Worm (Caenorhabditis elegans) whole organism, mixed stage, embryonic: Measurements from ENCODE around the gene T25F10.1.

Experiments used
- M03D4.4 ChIP-seq: sonication (generic microtip); optimal IDR thresholded peaks from 2 replicates; lab custom pipeline; 2017; ENCODE audit warnings: mild to moderate bottlenecking, missing genetic modification characterization, missing compliant biosample characterization
- bed-3 ChIP-seq: fragments of 200-800 bp; sonication (Bioruptor generic); optimal IDR thresholded peaks from 3 replicates; lab custom pipeline; 2018; ENCODE audit warnings: mild to moderate bottlenecking, missing genetic modification characterization, moderate library complexity, missing compliant biosample characterization
- blmp-1 ChIP-seq: fragments of 150-350 bp; optimal IDR thresholded peaks from 2 replicates; lab custom pipeline; 2014; ENCODE audit warnings: missing biosample characterization, missing genetic modification characterization
- ceh-39 ChIP-seq: fragments of 150-350 bp; optimal IDR thresholded peaks from 2 replicates; lab custom pipeline; 2014; ENCODE audit warnings: missing biosample characterization, missing genetic modification characterization
- ceh-43 ChIP-seq: fragments of 200-800 bp; sonication (Bioruptor generic); optimal IDR thresholded peaks from 2 replicates; lab custom pipeline; 2018; ENCODE audit warnings: mild to moderate bottlenecking, missing genetic modification characterization, moderate library complexity, missing compliant biosample characterization
- ceh-83 ChIP-seq: fragments of 200-800 bp; sonication (Bioruptor generic); optimal IDR thresholded peaks from 2 replicates; lab custom pipeline; 2018; ENCODE audit warnings: mild to moderate bottlenecking, missing genetic modification characterization, missing compliant biosample characterization
- ces-1 ChIP-seq: fragments of 150-350 bp; optimal IDR thresholded peaks from 2 replicates; lab custom pipeline; 2014; ENCODE audit warnings: missing biosample characterization, missing genetic modification reagents, missing genetic modification characterization
- cnd-1 ChIP-seq: fragments of 200-800 bp; sonication (Bioruptor generic); optimal IDR thresholded peaks from 2 replicates; lab custom pipeline; 2018; ENCODE audit warnings: mild to moderate bottlenecking, missing genetic modification characterization, missing compliant biosample characterization
- drap-1 ChIP-seq: fragments of 200-800 bp; sonication (Bioruptor generic); optimal IDR thresholded peaks from 3 replicates; lab custom pipeline; 2018; ENCODE audit warnings: mild to moderate bottlenecking, missing genetic modification characterization, missing compliant biosample characterization
- elt-1 ChIP-seq: sonication (generic microtip); optimal IDR thresholded peaks from 2 replicates; lab custom pipeline; 2017; ENCODE audit warnings: missing genetic modification characterization, mild to moderate bottlenecking, missing compliant biosample characterization, antibody characterized with exemption, moderate library complexity, borderline replicate concordance; ENCODE audit not compliant: insufficient read depth
- elt-3 ChIP-seq: fragments of 150-350 bp; optimal IDR thresholded peaks from 2 replicates; lab custom pipeline; 2014; ENCODE audit warnings: missing biosample characterization, missing genetic modification characterization
- flh-1 ChIP-seq: fragments of 200-800 bp; sonication (Bioruptor generic); optimal IDR thresholded peaks from 2 replicates; lab custom pipeline; 2018; ENCODE audit warnings: mild to moderate bottlenecking, missing genetic modification characterization, moderate library complexity, missing compliant biosample characterization
- ham-2 ChIP-seq: fragments of 200-800 bp; sonication (Bioruptor generic); optimal IDR thresholded peaks from 2 replicates; lab custom pipeline; 2018; ENCODE audit warnings: mild to moderate bottlenecking, missing genetic modification characterization, missing compliant biosample characterization
- hlh-1 ChIP-seq: fragments of 150-350 bp; optimal IDR thresholded peaks from 2 replicates; lab custom pipeline; 2014; ENCODE audit warnings: missing biosample characterization, missing genetic modification reagents, missing genetic modification characterization
- lin-13 ChIP-seq: fragments of 150-350 bp; optimal IDR thresholded peaks from 2 replicates; lab custom pipeline; 2014; ENCODE audit warnings: missing biosample characterization, missing genetic modification characterization
- lin-32 ChIP-seq: fragments of 200-800 bp; sonication (Bioruptor generic); optimal IDR thresholded peaks from 2 replicates; lab custom pipeline; 2018; ENCODE audit warnings: mild to moderate bottlenecking, missing genetic modification characterization, missing compliant biosample characterization
- lsy-2 ChIP-seq: fragments of 150-350 bp; optimal IDR thresholded peaks from 2 replicates; lab custom pipeline; 2014; ENCODE audit warnings: missing biosample characterization, missing genetic modification characterization
- mep-1 ChIP-seq: fragments of 150-350 bp; optimal IDR thresholded peaks from 2 replicates; lab custom pipeline; 2017; ENCODE audit warnings: missing biosample characterization, missing genetic modification reagents, missing genetic modification characterization, inconsistent platforms
- mls-2 ChIP-seq: sonication (generic microtip); optimal IDR thresholded peaks from 2 replicates; lab custom pipeline; 2016; ENCODE audit warnings: mild to moderate bottlenecking, missing genetic modification characterization, moderate library complexity, missing compliant biosample characterization
- nhr-12 ChIP-seq: fragments of 150-350 bp; optimal IDR thresholded peaks from 2 replicates; lab custom pipeline; 2014; ENCODE audit warnings: missing biosample characterization, missing genetic modification characterization
- nhr-2 ChIP-seq: fragments of 150-350 bp; optimal IDR thresholded peaks from 2 replicates; lab custom pipeline; 2014; ENCODE audit warnings: missing biosample characterization, missing genetic modification characterization
- nhr-237 ChIP-seq: fragments of 150-350 bp; optimal IDR thresholded peaks from 2 replicates; lab custom pipeline; 2014; ENCODE audit warnings: missing biosample characterization, missing genetic modification characterization
- nhr-76 ChIP-seq: sonication (generic microtip); optimal IDR thresholded peaks from 2 replicates; lab custom pipeline; 2017; ENCODE audit warnings: missing biosample characterization, missing genetic modification characterization
- pha-4 ChIP-seq: fragments of 150-350 bp; optimal IDR thresholded peaks from 2 replicates; lab custom pipeline; 2018; ENCODE audit warnings: missing biosample characterization, missing genetic modification reagents, missing genetic modification characterization
- sem-2 ChIP-seq: fragments of 200-800 bp; sonication (Bioruptor generic); optimal IDR thresholded peaks from 2 replicates; lab custom pipeline; 2018; ENCODE audit warnings: mild to moderate bottlenecking, missing genetic modification characterization, missing compliant biosample characterization
- sptf-1 ChIP-seq: sonication (generic microtip); optimal IDR thresholded peaks from 2 replicates; lab custom pipeline; 2017; ENCODE audit warnings: mild to moderate bottlenecking, missing genetic modification characterization, moderate library complexity, missing compliant biosample characterization
- tbx-8 ChIP-seq: fragments of 200-800 bp; sonication (Bioruptor generic); optimal IDR thresholded peaks from 2 replicates; lab custom pipeline; 2018; ENCODE audit warnings: mild to moderate bottlenecking, missing genetic modification characterization, moderate library complexity, missing compliant biosample characterization
- unc-120 ChIP-seq: sonication (generic microtip); optimal IDR thresholded peaks from 2 replicates; lab custom pipeline; 2017; ENCODE audit warnings: missing genetic modification characterization, missing compliant biosample characterization; ENCODE audit not compliant: poor library complexity, severe bottlenecking
- unc-39 ChIP-seq: fragments of 150-350 bp; optimal IDR thresholded peaks from 2 replicates; lab custom pipeline; 2014; ENCODE audit warnings: missing biosample characterization, missing genetic modification characterization
- unc-62 ChIP-seq: fragments of 150-350 bp; optimal IDR thresholded peaks from 2 replicates; lab custom pipeline; 2014; ENCODE audit warnings: missing biosample characterization, missing genetic modification reagents, missing genetic modification characterization
- ztf-11 ChIP-seq: fragments of 150-350 bp; optimal IDR thresholded peaks from 2 replicates; lab custom pipeline; 2014; ENCODE audit warnings: missing biosample characterization, missing genetic modification characterization

T25F10.1 gene

DNA sequence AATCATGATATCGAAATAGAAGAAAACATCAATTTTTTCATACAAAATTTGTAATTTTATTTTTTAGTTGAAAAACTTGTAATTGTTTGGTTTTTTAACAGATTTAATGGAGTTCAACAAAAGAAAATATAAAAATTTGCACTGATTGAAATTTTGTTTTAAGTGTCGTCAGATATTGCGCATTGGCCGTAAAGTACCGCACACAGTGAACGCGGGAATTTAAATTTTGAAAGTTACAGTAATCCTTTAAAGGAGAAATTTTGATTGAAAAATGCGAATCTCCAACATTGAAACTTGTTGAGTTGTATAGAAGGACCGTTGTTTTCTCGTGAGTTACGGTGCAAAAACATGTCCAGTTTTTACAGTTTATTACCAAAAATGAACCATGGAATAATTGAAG lies 24.7 kb downstream of the T25F10.1 start:
- no peak for TF ChIP-seq tbx-8 (GFP tag; lab: Kevin White, UChicago)
- TF ChIP-seq flh-1 (GFP tag; lab: Kevin White, UChicago), result no peak

DNA sequence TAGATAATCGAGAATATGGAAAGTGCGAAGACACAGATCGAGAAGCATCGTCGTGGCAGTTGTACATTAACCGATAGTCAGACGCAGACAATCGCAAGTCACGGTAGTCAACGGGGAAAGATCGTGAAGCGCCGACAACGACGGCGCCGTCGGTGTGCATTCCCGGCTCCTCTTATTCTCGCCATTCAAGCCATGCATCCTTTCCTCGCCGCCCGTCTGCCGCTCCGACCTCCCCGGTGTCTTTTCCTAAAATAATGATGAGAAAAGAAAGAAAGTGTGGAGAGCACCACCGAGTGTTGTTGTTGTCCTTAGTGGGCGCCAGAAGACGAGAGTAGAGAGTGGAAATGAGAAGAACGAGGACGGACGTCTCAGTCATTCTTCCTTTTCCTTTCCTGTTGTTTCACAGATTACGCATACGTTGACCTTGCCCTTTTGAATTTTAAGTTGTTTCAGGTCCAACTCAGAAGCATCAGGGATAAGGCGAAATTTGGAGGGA lies 25.5 kb downstream of the T25F10.1 start, which contains the start of gene ZC404.1:
ZC404.1 (plus strand) TSS at position 446 of the 496 bp plus-strand sequence.
- TF ChIP-seq mep-1, result no peak
- TF ChIP-seq nhr-12 (tag; lab: Kevin White, UChicago), result no peak
- no peak for TF ChIP-seq elt-1
- no peak for TF ChIP-seq blmp-1 (tag; lab: Kevin White, UChicago)
- no peak for TF ChIP-seq bed-3 (GFP tag; lab: Kevin White, UChicago)

DNA sequence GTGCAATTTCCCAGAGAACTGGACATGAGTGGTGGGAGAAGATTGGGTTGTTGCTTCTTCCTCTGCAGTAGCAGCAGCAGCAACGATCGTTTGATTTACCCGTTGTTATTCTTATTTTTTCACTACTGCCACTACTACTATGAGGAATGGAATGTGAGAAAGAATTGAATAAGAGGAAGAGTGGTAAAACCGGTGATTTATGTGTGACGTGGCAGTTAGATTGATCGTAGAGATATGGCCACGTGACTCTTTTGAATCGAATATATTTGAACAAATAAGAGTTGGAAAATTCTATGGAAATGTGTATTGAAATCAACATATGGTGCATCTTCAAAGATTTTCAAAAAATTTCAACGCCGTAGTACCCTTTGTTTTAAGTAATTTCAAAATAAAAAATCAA lies 28.0 kb downstream of the T25F10.1 start:
- TF ChIP-seq lin-13 (tag; lab: Kevin White, UChicago) (no peak), nhr-2 (tag; lab: Kevin White, UChicago) (no peak), unc-120 (no peak), ham-2 (no peak), cnd-1 (tag; lab: Kevin White, UChicago) (no peak), sem-2 (no peak), pha-4 (tag; lab: Kevin White, UChicago) (no peak), nhr-237 (no peak), elt-1 (no peak), lsy-2 (tag; lab: Kevin White, UChicago) (no peak), unc-39 (tag; lab: Kevin White, UChicago) (no peak), ceh-39 (tag; lab: Kevin White, UChicago) (no peak), hlh-1 (tag; lab: Kevin White, UChicago) (no peak), nhr-76 (tag; lab: Kevin White, UChicago) (no peak), elt-3 (tag; lab: Kevin White, UChicago) (no peak), tbx-8 (GFP tag; lab: Kevin White, UChicago) (no peak)

DNA sequence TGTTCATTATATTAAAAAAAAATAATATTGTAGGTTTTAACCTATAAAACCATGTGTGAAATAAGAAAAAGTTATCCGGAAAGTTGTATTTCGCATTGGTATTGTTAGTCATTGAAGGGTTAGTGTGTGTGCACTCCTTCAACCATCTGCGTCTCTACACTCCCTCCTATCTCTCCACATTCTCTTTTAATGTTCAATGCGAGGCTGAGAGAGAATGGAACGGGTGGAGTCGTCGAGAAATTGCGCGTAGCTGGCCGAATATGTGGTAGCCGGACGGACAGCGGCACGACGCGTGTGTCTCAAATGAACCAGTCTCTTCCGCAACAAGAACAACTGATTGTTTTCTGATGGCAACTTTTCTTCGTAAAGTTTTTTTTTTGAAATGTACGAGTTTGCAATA lies 28.6 kb downstream of the T25F10.1 start:
- TF ChIP-seq M03D4.4 (tag; lab: Kevin White, UChicago) (no peak), ceh-43 (no peak), blmp-1 (tag; lab: Kevin White, UChicago) (no peak), tbx-8 (GFP tag; lab: Kevin White, UChicago) (no peak), mls-2 (tag; lab: Kevin White, UChicago) (peak; percentile 33), lin-13 (tag; lab: Kevin White, UChicago) (no peak), ham-2 (peak; percentile 46), pha-4 (tag; lab: Kevin White, UChicago) (no peak), unc-120 (peak; percentile 79), hlh-1 (tag; lab: Kevin White, UChicago) (peak; percentile 58), ces-1 (GFP tag; lab: Kevin White, UChicago) (peak; percentile 29)

ce11 chrV:6799564-6799963 lies 31.3 kb downstream of the T25F10.1 start, which contains the start of gene dmsr-9:
Gene dmsr-9 (minus strand): TSS chrV:6799664.
- TF ChIP-seq bed-3 (GFP tag; lab: Kevin White, UChicago), result no peak
- no peak for TF ChIP-seq lsy-2 (tag; lab: Kevin White, UChicago)
- TF ChIP-seq unc-120, result no peak
- TF ChIP-seq pha-4 (tag; lab: Kevin White, UChicago), result no peak
- TF ChIP-seq M03D4.4 (tag; lab: Kevin White, UChicago), result no peak
- TF ChIP-seq mls-2 (tag; lab: Kevin White, UChicago), result no peak
- TF ChIP-seq tbx-8 (GFP tag; lab: Kevin White, UChicago), result no peak
- TF ChIP-seq nhr-12 (tag; lab: Kevin White, UChicago), result no peak
- TF ChIP-seq lin-13 (tag; lab: Kevin White, UChicago), result no peak
- no peak for TF ChIP-seq ceh-43
- no peak for TF ChIP-seq elt-1

DNA sequence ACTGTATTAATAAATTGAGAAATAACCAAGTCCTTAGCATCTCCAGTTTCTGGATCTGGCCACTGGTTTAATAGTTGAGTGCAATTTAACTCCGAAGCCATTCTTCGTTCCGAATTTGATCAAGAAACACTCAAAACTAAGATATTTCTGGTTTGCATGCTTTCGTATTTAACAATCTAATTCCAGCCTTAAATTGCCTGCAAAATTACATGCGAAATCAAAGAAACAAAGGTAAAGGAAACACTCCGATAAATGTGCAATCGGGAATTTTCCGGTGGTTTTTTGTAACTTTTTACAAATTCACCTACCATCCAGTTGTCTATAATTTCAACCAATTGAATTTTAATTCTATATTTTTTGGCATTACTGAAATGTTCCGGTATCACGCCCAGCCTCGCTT lies 33.5 kb downstream of the T25F10.1 start, which contains the start of gene dmsr-10:
dmsr-10 (minus strand) TSS at position 101 of the 400 bp plus-strand sequence.
- no peak for TF ChIP-seq ces-1 (GFP tag; lab: Kevin White, UChicago)
- no peak for TF ChIP-seq nhr-76 (tag; lab: Kevin White, UChicago)
- TF ChIP-seq elt-3 (tag; lab: Kevin White, UChicago), result no peak

ce11 chrV:6803992-6804391 lies 35.7 kb downstream of the T25F10.1 start, which contains the start of gene dmsr-11:
Gene dmsr-11 (minus strand): TSS chrV:6804092.
- TF ChIP-seq sptf-1 (tag; lab: Kevin White, UChicago) (no peak), ham-2 (no peak), nhr-76 (tag; lab: Kevin White, UChicago) (no peak), bed-3 (GFP tag; lab: Kevin White, UChicago) (no peak), lin-32 (no peak), ceh-43 (no peak), unc-120 (no peak), ceh-83 (GFP tag; lab: Kevin White, UChicago) (no peak), ces-1 (GFP tag; lab: Kevin White, UChicago) (no peak), ztf-11 (tag; lab: Kevin White, UChicago) (no peak), drap-1 (GFP tag; lab: Kevin White, UChicago) (no peak), mls-2 (tag; lab: Kevin White, UChicago) (no peak), elt-1 (no peak), cnd-1 (tag; lab: Kevin White, UChicago) (no peak), unc-62 (GFP tag; lab: Kevin White, UChicago) (no peak), elt-3 (tag; lab: Kevin White, UChicago) (no peak)
- TF ChIP-seq, all 35 proteins: peak for 0
